Worm (Caenorhabditis elegans): ENCODE measurements around the gene tag-51.
A peak's percentile ranks its signal among the peaks of the same experiment; 100 is the strongest.

tag-51 gene

ce11 chrIII:859898-860297 is 5.9 kb downstream of the tag-51 start, which contains the start of gene exos-4.2:
exos-4.2 (plus strand) TSS chrIII:860198.
- no peak for TF ChIP-seq aly-1 (tag; optimal IDR thresholded peaks at IDR 0.05)
- TF ChIP-seq tbx-37 (GFP tag; conservative IDR thresholded peaks at IDR 0.05): no peak
- no peak for TF ChIP-seq ceh-36 (tag; optimal IDR thresholded peaks at IDR 0.05)
- TF ChIP-seq B0310.2 (tag; optimal IDR thresholded peaks at IDR 0.05): no peak
- no peak for TF ChIP-seq hnd-1 (tag; optimal IDR thresholded peaks at IDR 0.05)
- TF ChIP-seq flt-1 (GFP tag; IDR thresholded peaks at IDR 0.05): no peak
- no peak for TF ChIP-seq scrt-1 (GFP tag; IDR thresholded peaks at IDR 0.05)
- no peak for TF ChIP-seq ama-1 (optimal IDR thresholded peaks at IDR 0.05)
- TF ChIP-seq sea-1 (GFP tag; conservative IDR thresholded peaks at IDR 0.05): no peak
- TF ChIP-seq pes-1 (GFP tag; IDR thresholded peaks at IDR 0.05): no peak
- TF ChIP-seq ets-7 (tag; optimal IDR thresholded peaks at IDR 0.05): no peak
- TF ChIP-seq tra-4 (tag; optimal IDR thresholded peaks at IDR 0.05): no peak
- no peak for TF ChIP-seq F13C5.2 (tag; optimal IDR thresholded peaks at IDR 0.05)
- TF ChIP-seq tbx-11 (GFP tag; IDR thresholded peaks at IDR 0.05): no peak
- TF ChIP-seq hmg-4 (GFP tag; optimal IDR thresholded peaks at IDR 0.05): no peak
- TF ChIP-seq hmbx-1 (tag; optimal IDR thresholded peaks at IDR 0.05): no peak
- no peak for TF ChIP-seq ceh-13 (GFP tag; optimal IDR thresholded peaks at IDR 0.05)

- TF ChIP-seq hmbx-1 (tag; optimal IDR thresholded peaks at IDR 0.05) (no peak), tbx-37 (GFP tag; conservative IDR thresholded peaks at IDR 0.05) (no peak), F13C5.2 (tag; optimal IDR thresholded peaks at IDR 0.05) (no peak), aly-1 (tag; optimal IDR thresholded peaks at IDR 0.05) (no peak)
These were observed 7.9 kb downstream of the tag-51 start, which contains the start of gene arx-4 for ce11 chrIII:861819-862356. arx-4 (plus strand) TSS chrIII:862306.

ce11 chrIII:868866-869265 is 14.8 kb downstream of the tag-51 start:
- no peak for TF ChIP-seq tbx-11 (GFP tag; IDR thresholded peaks at IDR 0.05)
- TF ChIP-seq ets-7 (tag; optimal IDR thresholded peaks at IDR 0.05): no peak
- TF ChIP-seq sea-1 (GFP tag; conservative IDR thresholded peaks at IDR 0.05): no peak
- no peak for TF ChIP-seq tra-4 (tag; optimal IDR thresholded peaks at IDR 0.05)
- TF ChIP-seq flt-1 (GFP tag; IDR thresholded peaks at IDR 0.05): no peak
- TF ChIP-seq B0310.2 (tag; optimal IDR thresholded peaks at IDR 0.05): no peak
- TF ChIP-seq aly-1 (tag; optimal IDR thresholded peaks at IDR 0.05): no peak
- TF ChIP-seq hnd-1 (tag; optimal IDR thresholded peaks at IDR 0.05): no peak
- no peak for TF ChIP-seq ceh-36 (tag; optimal IDR thresholded peaks at IDR 0.05)
- no peak for TF ChIP-seq tbx-37 (GFP tag; conservative IDR thresholded peaks at IDR 0.05)
- no peak for TF ChIP-seq hmbx-1 (tag; optimal IDR thresholded peaks at IDR 0.05)
- no peak for TF ChIP-seq scrt-1 (GFP tag; IDR thresholded peaks at IDR 0.05)
- no peak for TF ChIP-seq ceh-13 (GFP tag; optimal IDR thresholded peaks at IDR 0.05)
- no peak for TF ChIP-seq F13C5.2 (tag; optimal IDR thresholded peaks at IDR 0.05)
- TF ChIP-seq ama-1 (optimal IDR thresholded peaks at IDR 0.05): no peak

ce11 chrIII:869869-870268 is 15.8 kb downstream of the tag-51 start, which contains the start of gene T24C4.2:
T24C4.2 (minus strand) TSS chrIII:869969.
- TF ChIP-seq B0310.2 (tag; optimal IDR thresholded peaks at IDR 0.05) (no peak), tra-4 (tag; optimal IDR thresholded peaks at IDR 0.05) (no peak), hmg-4 (GFP tag; optimal IDR thresholded peaks at IDR 0.05) (peak; percentile 36), ama-1 (optimal IDR thresholded peaks at IDR 0.05) (no peak)

ce11 chrIII:870555-870954 is 16.5 kb downstream of the tag-51 start:
- TF ChIP-seq aly-1 (tag; optimal IDR thresholded peaks at IDR 0.05) (no peak), tbx-11 (GFP tag; IDR thresholded peaks at IDR 0.05) (no peak), hmbx-1 (tag; optimal IDR thresholded peaks at IDR 0.05) (no peak), ets-7 (tag; optimal IDR thresholded peaks at IDR 0.05) (no peak), hnd-1 (tag; optimal IDR thresholded peaks at IDR 0.05) (no peak), scrt-1 (GFP tag; IDR thresholded peaks at IDR 0.05) (no peak), ama-1 (optimal IDR thresholded peaks at IDR 0.05) (no peak)

- TF ChIP-seq B0310.2 (tag; optimal IDR thresholded peaks at IDR 0.05) (no peak), aly-1 (tag; optimal IDR thresholded peaks at IDR 0.05) (no peak), hmg-4 (GFP tag; optimal IDR thresholded peaks at IDR 0.05) (no peak), hnd-1 (tag; optimal IDR thresholded peaks at IDR 0.05) (no peak), tra-4 (tag; optimal IDR thresholded peaks at IDR 0.05) (no peak), pes-1 (GFP tag; IDR thresholded peaks at IDR 0.05) (no peak), ceh-13 (GFP tag; optimal IDR thresholded peaks at IDR 0.05) (no peak), ceh-36 (tag; optimal IDR thresholded peaks at IDR 0.05) (no peak), hmbx-1 (tag; optimal IDR thresholded peaks at IDR 0.05) (no peak), sea-1 (GFP tag; conservative IDR thresholded peaks at IDR 0.05) (no peak), F13C5.2 (tag; optimal IDR thresholded peaks at IDR 0.05) (no peak), flt-1 (GFP tag; IDR thresholded peaks at IDR 0.05) (no peak), tbx-37 (GFP tag; conservative IDR thresholded peaks at IDR 0.05) (no peak)
These were observed 18.4 kb downstream of the tag-51 start, which contains the start of the genes T24C4.3 and clc-20 for ce11 chrIII:872373-872772. T24C4.3 (minus strand) TSS chrIII:872473. clc-20 (plus strand) TSS chrIII:872583.

ce11 chrIII:873432-873831 is 19.4 kb downstream of the tag-51 start, which contains the start of gene clc-19:
clc-19 (minus strand) TSS chrIII:873566.
- no peak for TF ChIP-seq tbx-37 (GFP tag; conservative IDR thresholded peaks at IDR 0.05)
- TF ChIP-seq sea-1 (GFP tag; conservative IDR thresholded peaks at IDR 0.05): no peak
- no peak for TF ChIP-seq pes-1 (GFP tag; IDR thresholded peaks at IDR 0.05)
- TF ChIP-seq tbx-11 (GFP tag; IDR thresholded peaks at IDR 0.05): no peak
- TF ChIP-seq flt-1 (GFP tag; IDR thresholded peaks at IDR 0.05): no peak

- TF ChIP-seq tbx-11 (GFP tag; IDR thresholded peaks at IDR 0.05) (no peak), tbx-37 (GFP tag; conservative IDR thresholded peaks at IDR 0.05) (no peak), tra-4 (tag; optimal IDR thresholded peaks at IDR 0.05) (no peak), pes-1 (GFP tag; IDR thresholded peaks at IDR 0.05) (no peak), B0310.2 (tag; optimal IDR thresholded peaks at IDR 0.05) (no peak), flt-1 (GFP tag; IDR thresholded peaks at IDR 0.05) (no peak), ama-1 (optimal IDR thresholded peaks at IDR 0.05) (no peak)
These were observed 25.6 kb downstream of the tag-51 start, which contains the start of the genes T24C4.5 and ucr-2.3 for ce11 chrIII:879634-880033. T24C4.5 (minus strand) TSS chrIII:879734. ucr-2.3 (plus strand) TSS chrIII:879860.

Measured in whole organism, early embryonic.